Worm (Caenorhabditis elegans) whole organism, L2 larva: ENCODE data around the gene T03E6.8.

Experiments
- R02D3.7 ChIP-seq: fragments of 150-350 bp; optimal IDR thresholded peaks from 2 replicates; lab custom pipeline; 2014; ENCODE audit warnings: missing biosample characterization, missing genetic modification characterization
- ceh-82 ChIP-seq: fragments of 150-350 bp; optimal IDR thresholded peaks from 2 replicates; lab custom pipeline; 2014; ENCODE audit warnings: missing biosample characterization, missing genetic modification characterization
- lin-13 ChIP-seq: fragments of 150-350 bp; optimal IDR thresholded peaks from 2 replicates; lab custom pipeline; 2014; ENCODE audit warnings: missing biosample characterization, missing genetic modification reagents, missing genetic modification characterization
- nhr-237 ChIP-seq: fragments of 150-350 bp; optimal IDR thresholded peaks from 2 replicates; lab custom pipeline; 2014; ENCODE audit warnings: missing biosample characterization, missing genetic modification characterization
- unc-39 ChIP-seq: fragments of 150-350 bp; optimal IDR thresholded peaks from 2 replicates; lab custom pipeline; 2014; ENCODE audit warnings: missing biosample characterization, missing genetic modification characterization
- ztf-11 ChIP-seq: sonication (generic microtip); optimal IDR thresholded peaks from 2 replicates; lab custom pipeline; 2017; ENCODE audit warnings: missing biosample characterization, missing genetic modification characterization

- TF ChIP-seq lin-13 (GFP tag; lab: Kevin White, UChicago) (no peak), ceh-82 (tag; lab: Kevin White, UChicago) (no peak), nhr-237 (tag; lab: Kevin White, UChicago) (no peak), unc-39 (tag; lab: Kevin White, UChicago) (no peak), ztf-11 (tag; lab: Kevin White, UChicago) (no peak), R02D3.7 (no peak)
These were observed 7.1 kb upstream of the T03E6.8 start for ce11 chrV:16610094-16610493.
